Fruit fly (Drosophila melanogaster): Measurements from ENCODE around the gene Pgant35A.

dm6 chr2L:14395065-14395439 is 36.0 kb downstream of the Pgant35A start:
- TF ChIP-seq CG15336 (GFP tag; IDR thresholded peaks at IDR 0.05) (no peak), cyc (GFP tag; optimal IDR thresholded peaks at IDR 0.05) (no peak), CG8319 (GFP tag; optimal IDR thresholded peaks at IDR 0.05) (no peak), CG10631 (GFP tag; optimal IDR thresholded peaks at IDR 0.05) (no peak), Lpt (GFP tag; optimal IDR thresholded peaks at IDR 0.05) (no peak), dac (GFP tag; optimal IDR thresholded peaks at IDR 0.05) (no peak), CG3032 (tag; optimal IDR thresholded peaks at IDR 0.05) (no peak), eg (GFP tag; IDR thresholded peaks at IDR 0.05) (no peak), CG11762 (GFP tag; optimal IDR thresholded peaks at IDR 0.05; ENCODE audit: insufficient read depth) (no peak), Gug (GFP tag; IDR thresholded peaks at IDR 0.05) (no peak)
